Worm (Caenorhabditis elegans) whole organism, late embryonic: ENCODE results near the gene cyl-1.

ENCODE experiments used
- ahr-1 ChIP-seq: sonication (generic microtip); optimal IDR thresholded peaks from 2 replicates; lab custom pipeline; 2016; ENCODE audit warnings: missing genetic modification characterization, missing compliant biosample characterization
- ceh-19 ChIP-seq: fragments of 200-800 bp; sonication (Bioruptor generic); optimal IDR thresholded peaks from 2 replicates; lab custom pipeline; 2018; ENCODE audit warnings: mild to moderate bottlenecking, missing genetic modification characterization, missing compliant biosample characterization
- ceh-22 ChIP-seq: sonication (generic microtip); optimal IDR thresholded peaks from 2 replicates; lab custom pipeline; 2017; ENCODE audit warnings: missing biosample characterization, missing genetic modification characterization
- elt-2 ChIP-seq: sonication (generic microtip); optimal IDR thresholded peaks from 2 replicates; lab custom pipeline; 2016; ENCODE audit warnings: missing genetic modification reagents, missing genetic modification characterization, missing compliant biosample characterization
- ets-4 ChIP-seq: sonication (generic microtip); optimal IDR thresholded peaks from 2 replicates; lab custom pipeline; 2016; ENCODE audit warnings: missing genetic modification characterization, missing compliant biosample characterization
- lin-11 ChIP-seq: fragments of 200-800 bp; sonication (Bioruptor generic); optimal IDR thresholded peaks from 2 replicates; lab custom pipeline; 2018; ENCODE audit warnings: mild to moderate bottlenecking, missing genetic modification characterization, missing compliant biosample characterization
- nhr-11 ChIP-seq: fragments of 150-350 bp; optimal IDR thresholded peaks from 2 replicates; lab custom pipeline; 2014; ENCODE audit warnings: missing biosample characterization, missing genetic modification characterization
- syd-9 ChIP-seq: sonication (generic microtip); optimal IDR thresholded peaks from 2 replicates; lab custom pipeline; 2016; ENCODE audit warnings: mild to moderate bottlenecking, missing genetic modification characterization, moderate library complexity, missing compliant biosample characterization
- tbx-2 ChIP-seq: sonication (generic microtip); optimal IDR thresholded peaks from 2 replicates; lab custom pipeline; 2016; ENCODE audit warnings: missing genetic modification characterization, missing compliant biosample characterization

- TF ChIP-seq ets-4 (tag; lab: Kevin White, UChicago) = no peak
- TF ChIP-seq ahr-1 (tag; lab: Kevin White, UChicago) = no peak
- TF ChIP-seq lin-11 (tag; lab: Kevin White, UChicago) = no peak
- TF ChIP-seq syd-9 (tag; lab: Kevin White, UChicago) = no peak
- no peak for TF ChIP-seq ceh-22
- TF ChIP-seq nhr-11 (tag; lab: Kevin White, UChicago) = no peak
- TF ChIP-seq ceh-19 (GFP tag; lab: Kevin White, UChicago) = no peak
- TF ChIP-seq tbx-2 (tag; lab: Kevin White, UChicago) = no peak
- no peak for TF ChIP-seq elt-2 (tag; lab: Kevin White, UChicago)
Measured at ce11 chrV:11958343-11959291, 34.9 kb downstream of the cyl-1 start, which contains the start of gene F58H1.5.
